Worm (Caenorhabditis elegans): Measurements from ENCODE around the gene T28F3.11.
"Not testable (repeated sequence)": the region's sequence is repeated elsewhere in the genome, so short reads cannot be mapped to it uniquely, and the experiment has no call there.

ce11 chrIV:17307223-17307622 lies 15.7 kb upstream of the T28F3.11 start, which contains the start of gene T28F3.8:
- TF ChIP-seq elt-2 (tag; optimal IDR thresholded peaks at IDR 0.05); ttx-3 (tag; optimal IDR thresholded peaks at IDR 0.05); hlh-15 (tag; optimal IDR thresholded peaks at IDR 0.05); pha-4 (tag; optimal IDR thresholded peaks at IDR 0.05); ahr-1 (tag; optimal IDR thresholded peaks at IDR 0.05); dmd-4 (tag; optimal IDR thresholded peaks at IDR 0.05; ENCODE audit: borderline replicate concordance); ceh-9 (tag; optimal IDR thresholded peaks at IDR 0.05); ceh-22 (tag; optimal IDR thresholded peaks at IDR 0.05); lin-11 (tag; optimal IDR thresholded peaks at IDR 0.05); unc-55 (GFP tag; optimal IDR thresholded peaks at IDR 0.05); sox-4 (tag; optimal IDR thresholded peaks at IDR 0.05); gmeb-2 (tag; optimal IDR thresholded peaks at IDR 0.05); hlh-13 (GFP tag; optimal IDR thresholded peaks at IDR 0.05): not testable (repeated sequence)
